Fruit fly (Drosophila melanogaster) whole organism, embryonic: Measurements from ENCODE around the gene CG14720.

Source experiments
- B-H1 ChIP-seq: fragments of 200-800 bp; sonication (Bioruptor generic); IDR thresholded peaks from 3 replicates; pipeline ENCODE4 v1.3.6; 2022; ENCODE audit warnings: missing biosample characterization, missing genetic modification characterization
- Bgb ChIP-seq: fragments of 200-800 bp; sonication (Bioruptor generic); IDR thresholded peaks from 2 replicates; pipeline ENCODE4 v1.3.6; 2022; ENCODE audit warnings: missing biosample characterization, missing genetic modification characterization; ENCODE audit not compliant: partially characterized antibody
- CG10565 ChIP-seq: fragments of 200-800 bp; sonication (Bioruptor generic); optimal IDR thresholded peaks from 3 replicates; lab custom pipeline; 2016; ENCODE audit warnings: missing biosample characterization, mild to moderate bottlenecking, missing genetic modification characterization
- CG10654 ChIP-seq: fragments of 200-800 bp; sonication (Bioruptor generic); optimal IDR thresholded peaks from 2 replicates; lab custom pipeline; 2016; ENCODE audit warnings: missing biosample characterization, missing genetic modification characterization
- CG12155 ChIP-seq: fragments of 200-800 bp; sonication (Bioruptor generic); optimal IDR thresholded peaks from 3 replicates; lab custom pipeline; 2016; ENCODE audit warnings: missing biosample characterization, missing genetic modification characterization
- CG12391 ChIP-seq: fragments of 200-800 bp; sonication (Bioruptor generic); optimal IDR thresholded peaks from 3 replicates; lab custom pipeline; 2018; ENCODE audit warnings: missing biosample characterization, mild to moderate bottlenecking, missing genetic modification characterization, moderate library complexity
- CG14050 ChIP-seq: fragments of 200-800 bp; sonication (Bioruptor generic); IDR thresholded peaks from 3 replicates; pipeline ENCODE4 v1.3.6; 2022; ENCODE audit warnings: missing biosample characterization, missing genetic modification characterization
- CG14710 ChIP-seq: fragments of 200-800 bp; sonication (Bioruptor generic); optimal IDR thresholded peaks from 3 replicates; lab custom pipeline; 2019; ENCODE audit warnings: missing biosample characterization, mild to moderate bottlenecking, missing genetic modification characterization, moderate library complexity
- CG15269 ChIP-seq: fragments of 200-800 bp; sonication (Bioruptor generic); optimal IDR thresholded peaks from 2 replicates; lab custom pipeline; 2018; ENCODE audit warnings: missing biosample characterization, mild to moderate bottlenecking, missing genetic modification characterization, moderate library complexity
- CG1647 ChIP-seq: fragments of 200-800 bp; sonication (Bioruptor generic); optimal IDR thresholded peaks from 3 replicates; lab custom pipeline; 2016; ENCODE audit warnings: missing biosample characterization, missing genetic modification characterization
- CG18011 ChIP-seq: fragments of 200-800 bp; sonication (Bioruptor generic); optimal IDR thresholded peaks from 2 replicates; lab custom pipeline; 2017; ENCODE audit warnings: missing biosample characterization, missing genetic modification characterization, mild to moderate bottlenecking, moderate library complexity, missing genotype
- CG2116 ChIP-seq: fragments of 200-800 bp; sonication (Bioruptor generic); optimal IDR thresholded peaks from 3 replicates; lab custom pipeline; 2018; ENCODE audit warnings: missing biosample characterization, mild to moderate bottlenecking, missing genetic modification characterization
- CG34224 ChIP-seq: fragments of 200-800 bp; sonication (Bioruptor generic); IDR thresholded peaks from 3 replicates; pipeline ENCODE4 v1.3.6; 2022; ENCODE audit warnings: missing biosample characterization, missing genetic modification characterization; ENCODE audit not compliant: partially characterized antibody
- CG3838 ChIP-seq: fragments of 200-800 bp; sonication (Bioruptor generic); optimal IDR thresholded peaks from 3 replicates; lab custom pipeline; 2016; ENCODE audit warnings: missing biosample characterization, missing genetic modification characterization
- CG3847 ChIP-seq: fragments of 200-800 bp; sonication (Bioruptor generic); IDR thresholded peaks from 2 replicates; pipeline ENCODE4 v1.3.6; 2022; ENCODE audit warnings: missing biosample characterization, missing genetic modification characterization
- CG4360 ChIP-seq: fragments of 200-800 bp; sonication (Bioruptor generic); IDR thresholded peaks from 2 replicates; pipeline ENCODE4 v1.3.6; 2022; ENCODE audit warnings: missing biosample characterization, missing genetic modification characterization
- CG4404 ChIP-seq: fragments of 200-800 bp; sonication (Bioruptor generic); IDR thresholded peaks from 2 replicates; pipeline ENCODE4 v1.3.6; 2022; ENCODE audit warnings: missing biosample characterization, missing genetic modification characterization
- CG5245 ChIP-seq: fragments of 200-800 bp; sonication (Bioruptor generic); optimal IDR thresholded peaks from 3 replicates; lab custom pipeline; 2016; ENCODE audit warnings: missing biosample characterization, missing genetic modification characterization
- CG6689 ChIP-seq: fragments of 200-800 bp; sonication (Bioruptor generic); IDR thresholded peaks from 2 replicates; pipeline ENCODE4 v1.3.6; 2022; ENCODE audit warnings: missing biosample characterization, missing genetic modification characterization
- CG6813 ChIP-seq: fragments of 200-800 bp; sonication (Bioruptor generic); optimal IDR thresholded peaks from 2 replicates; lab custom pipeline; 2017; ENCODE audit warnings: missing biosample characterization, missing genetic modification characterization, mild to moderate bottlenecking, moderate library complexity, missing genetic modification reagents
- CG7357 ChIP-seq: fragments of 200-800 bp; sonication (Bioruptor generic); IDR thresholded peaks from 3 replicates; pipeline ENCODE4 v1.3.6; 2022; ENCODE audit warnings: missing biosample characterization, missing genetic modification characterization
- CG7745 ChIP-seq: fragments of 200-800 bp; sonication (Bioruptor generic); optimal IDR thresholded peaks from 2 replicates; lab custom pipeline; 2018; ENCODE audit warnings: missing biosample characterization, mild to moderate bottlenecking, missing genetic modification characterization, moderate library complexity
- CG9797 ChIP-seq: fragments of 200-800 bp; sonication (Bioruptor generic); optimal IDR thresholded peaks from 3 replicates; lab custom pipeline; 2018; ENCODE audit warnings: missing biosample characterization, mild to moderate bottlenecking, missing genetic modification characterization
- CG9932 ChIP-seq: fragments of 200-800 bp; sonication (Bioruptor generic); IDR thresholded peaks from 2 replicates; pipeline ENCODE4 v1.3.6; 2022; ENCODE audit warnings: missing biosample characterization, missing genetic modification characterization
- CHES-1-like ChIP-seq: fragments of 200-800 bp; sonication (Bioruptor generic); optimal IDR thresholded peaks from 2 replicates; lab custom pipeline; 2016; ENCODE audit warnings: missing biosample characterization, missing genetic modification characterization
- Camta ChIP-seq: fragments of 200-800 bp; sonication (Bioruptor generic); optimal IDR thresholded peaks from 2 replicates; lab custom pipeline; 2016; ENCODE audit warnings: missing biosample characterization, missing genetic modification characterization
- CrebB ChIP-seq: fragments of 200-800 bp; sonication (Bioruptor generic); optimal IDR thresholded peaks from 3 replicates; lab custom pipeline; 2018; ENCODE audit warnings: missing biosample characterization, mild to moderate bottlenecking, missing genetic modification characterization
- HLH4C ChIP-seq: fragments of 200-800 bp; sonication (Bioruptor generic); IDR thresholded peaks from 3 replicates; pipeline ENCODE4 v1.3.6; 2022; ENCODE audit warnings: missing biosample characterization, missing genetic modification characterization; ENCODE audit not compliant: partially characterized antibody
- HmgD ChIP-seq: fragments of 200-800 bp; sonication (Bioruptor generic); optimal IDR thresholded peaks from 3 replicates; lab custom pipeline; 2016; ENCODE audit warnings: missing biosample characterization, missing genetic modification characterization
- Max ChIP-seq: fragments of 200-800 bp; sonication (Bioruptor generic); optimal IDR thresholded peaks from 2 replicates; lab custom pipeline; 2016; ENCODE audit warnings: missing biosample characterization, mild to moderate bottlenecking, missing genetic modification characterization
- Ravus ChIP-seq: fragments of 200-800 bp; sonication (Bioruptor generic); IDR thresholded peaks from 2 replicates; pipeline ENCODE4 v1.3.6; 2022; ENCODE audit warnings: missing biosample characterization, missing genetic modification characterization
- Rx ChIP-seq: fragments of 200-800 bp; sonication (Bioruptor generic); IDR thresholded peaks from 2 replicates; pipeline ENCODE4 v1.3.6; 2022; ENCODE audit warnings: missing biosample characterization, missing genetic modification characterization
- az2 ChIP-seq: fragments of 200-800 bp; sonication (Bioruptor generic); optimal IDR thresholded peaks from 3 replicates; lab custom pipeline; 2016; ENCODE audit warnings: missing biosample characterization, missing genetic modification characterization
- bbx ChIP-seq: fragments of 200-800 bp; sonication (Bioruptor generic); IDR thresholded peaks from 2 replicates; pipeline ENCODE4 v1.3.6; 2022; ENCODE audit warnings: missing biosample characterization, missing genetic modification characterization; ENCODE audit not compliant: partially characterized antibody
- crc ChIP-seq: fragments of 200-800 bp; sonication (Bioruptor generic); optimal IDR thresholded peaks from 2 replicates; lab custom pipeline; 2016; ENCODE audit warnings: missing biosample characterization, missing genetic modification characterization
- crp ChIP-seq, 2 experiments: fragments of 200-800 bp; sonication (Bioruptor generic); optimal IDR thresholded peaks; 2 replicates in 1 of 2; 3 replicates in 1 of 2; lab custom pipeline; 2017; ENCODE audit warnings: missing biosample characterization in 2 of 2, missing genetic modification characterization in 2 of 2, mild to moderate bottlenecking in 1 of 2, moderate library complexity in 1 of 2
- dimm ChIP-seq: fragments of 200-800 bp; sonication (Bioruptor generic); IDR thresholded peaks from 2 replicates; pipeline ENCODE4 v1.3.6; 2022; ENCODE audit warnings: missing biosample characterization, missing genetic modification characterization
- eve ChIP-seq, 2 experiments: fragments of >200 bp; optimal IDR thresholded peaks; 2 replicates each; lab custom pipeline; 2017; ENCODE audit warnings: missing biosample characterization in 2 of 2, missing genetic modification characterization in 2 of 2
- fd96Cb ChIP-seq: fragments of 200-800 bp; sonication (Bioruptor generic); optimal IDR thresholded peaks from 2 replicates; lab custom pipeline; 2018; ENCODE audit warnings: missing biosample characterization, mild to moderate bottlenecking, missing genetic modification characterization, moderate library complexity
- h ChIP-seq: fragments of >200 bp; optimal IDR thresholded peaks from 2 replicates; lab custom pipeline; 2017
- kay ChIP-seq: fragments of 200-800 bp; sonication (Bioruptor generic); optimal IDR thresholded peaks from 2 replicates; lab custom pipeline; 2016; ENCODE audit warnings: missing biosample characterization, missing genetic modification characterization
- knrl ChIP-seq: fragments of 200-800 bp; sonication (Bioruptor generic); IDR thresholded peaks from 3 replicates; pipeline ENCODE4 v1.3.6; 2022; ENCODE audit warnings: missing biosample characterization, missing genetic modification characterization; ENCODE audit not compliant: partially characterized antibody
- lola ChIP-seq, 3 experiments: fragments of >200 bp in 2 of 3; fragments of 200-800 bp in 1 of 3; sonication (Bioruptor generic) in 1 of 3; optimal IDR thresholded peaks; 2 replicates each; lab custom pipeline; 2017 to 2019; ENCODE audit warnings: missing biosample characterization in 3 of 3, missing genetic modification characterization in 3 of 3, mild to moderate bottlenecking in 1 of 3, moderate library complexity in 1 of 3
- nerfin-1 ChIP-seq: fragments of 200-800 bp; sonication (Bioruptor generic); optimal IDR thresholded peaks from 3 replicates; lab custom pipeline; 2019; ENCODE audit warnings: missing biosample characterization, mild to moderate bottlenecking, missing genetic modification characterization, moderate library complexity
- pan ChIP-seq, 4 experiments: fragments of >200 bp in 3 of 4; fragments of 200-800 bp in 1 of 4; sonication (Bioruptor generic) in 1 of 4; optimal IDR thresholded peaks in 3 of 4; IDR thresholded peaks in 1 of 4; 2 replicates each; pipeline versions ENCODE4 v1.3.6 to Lab custom; 2017 to 2022; ENCODE audit warnings: missing biosample characterization in 2 of 4, missing genetic modification characterization in 2 of 4, mixed read lengths in 1 of 4
- pita ChIP-seq: fragments of 200-800 bp; sonication (Bioruptor generic); optimal IDR thresholded peaks from 2 replicates; lab custom pipeline; 2017; ENCODE audit warnings: missing biosample characterization, mild to moderate bottlenecking, missing genetic modification characterization
- scrt ChIP-seq: fragments of 200-800 bp; sonication (Bioruptor generic); optimal IDR thresholded peaks from 2 replicates; lab custom pipeline; 2018; ENCODE audit warnings: missing biosample characterization, mild to moderate bottlenecking, missing genetic modification characterization, moderate library complexity
- sna ChIP-seq: fragments of 200-800 bp; sonication (Bioruptor generic); IDR thresholded peaks from 2 replicates; pipeline ENCODE4 v1.3.6; 2022; ENCODE audit warnings: missing biosample characterization, missing genetic modification characterization; ENCODE audit not compliant: partially characterized antibody
- sob ChIP-seq: fragments of 200-800 bp; sonication (Bioruptor generic); IDR thresholded peaks from 2 replicates; pipeline ENCODE4 v1.3.6; 2022; ENCODE audit warnings: missing biosample characterization, missing genetic modification characterization
- wor ChIP-seq: fragments of 200-800 bp; sonication (Bioruptor generic); IDR thresholded peaks from 2 replicates; pipeline ENCODE4 v1.3.6; 2022; ENCODE audit warnings: missing biosample characterization, missing genetic modification characterization

CG14720 gene

DNA sequence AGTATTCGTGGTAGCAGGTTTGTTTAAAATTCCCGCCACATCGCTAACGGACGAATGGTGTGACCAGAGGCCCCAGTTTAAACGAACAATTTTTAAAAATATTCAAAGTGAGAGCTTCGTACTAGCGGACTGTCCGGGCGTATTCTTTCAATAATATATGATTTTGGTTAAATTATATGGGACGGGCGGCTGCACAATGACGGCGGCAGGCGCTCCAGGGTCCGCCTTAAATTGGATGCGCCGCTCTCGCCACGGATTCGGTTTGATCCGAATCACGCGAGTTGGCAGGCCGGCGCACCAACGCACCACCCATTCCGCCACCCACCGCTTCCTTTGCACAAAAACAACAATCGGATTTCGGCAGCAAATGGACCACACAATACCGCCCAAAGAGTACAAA lies 23.9 kb downstream of the CG14720 start, which contains the start of gene CG14721 (continued):
- TF ChIP-seq CG6689 (GFP tag; lab: Robert Waterston, UW) (no peak), nerfin-1 (tag; lab: Kevin White, UChicago) (no peak), crc (no peak), CG34224 (peak; percentile 52; the same call in 2 of the 3 replicates), B-H1 (GFP tag; lab: Robert Waterston, UW) (no peak), Camta (GFP tag; lab: Kevin White, UChicago) (no peak), Max (GFP tag; lab: Kevin White, UChicago) (peak; percentile 68), CG15269 (tag; lab: Kevin White, UChicago) (no peak), eve (GFP tag; optimal IDR thresholded peaks at IDR 0.05; lab: Kevin White, UChicago) (no peak), wor (no peak), Rx (peak; percentile 21; the same call in 1 of the 2 replicates), scrt (GFP tag; lab: Kevin White, UChicago) (no peak), CHES-1-like (GFP tag; lab: Kevin White, UChicago) (peak; percentile 15), CG5245 (no peak), CG6813 (no peak), CG12155 (peak; percentile 62), kay (GFP tag; lab: Kevin White, UChicago) (no peak), lola (GFP tag; optimal IDR thresholded peaks at IDR 0.05; lab: Kevin White, UChicago) (no peak), HLH4C (GFP tag; lab: Robert Waterston, UW) (peak; percentile 37; the same call in 1 of the 3 replicates), CG10565 (GFP tag; lab: Kevin White, UChicago) (no peak), CG9932 (GFP tag; lab: Robert Waterston, UW) (peak; percentile 33; the same call in 1 of the 2 replicates), pita (no peak), knrl (GFP tag; lab: Robert Waterston, UW) (peak; percentile 56), dimm (GFP tag; lab: Robert Waterston, UW) (no peak), CrebB (tag; lab: Kevin White, UChicago) (no peak), sob (GFP tag; lab: Robert Waterston, UW) (no peak), az2 (GFP tag; lab: Kevin White, UChicago) (peak; percentile 19), CG2116 (peak; percentile 68), CG10654 (GFP tag; lab: Kevin White, UChicago) (no peak), CG14710 (tag; lab: Kevin White, UChicago) (peak; percentile 58), CG14050 (GFP tag; lab: Robert Waterston, UW) (no peak), CG1647 (GFP tag; lab: Kevin White, UChicago) (peak; percentile 28), crp (GFP tag; optimal IDR thresholded peaks at IDR 0.05; lab: Kevin White, UChicago) (peak in 1 of 2 experiments; percentile 52), CG7745 (no peak), bbx (peak; percentile 22; the same call in 1 of the 2 replicates), h (lab: Kevin White, UChicago) (no peak), CG4360 (GFP tag; lab: Robert Waterston, UW) (no peak), Bgb (GFP tag; lab: Robert Waterston, UW) (peak; percentile 36; the same call in 1 of the 2 replicates), sna (GFP tag; lab: Robert Waterston, UW) (no peak), CG9797 (GFP tag; lab: Kevin White, UChicago) (peak; percentile 91), CG3847 (peak; percentile 66), CG4404 (no peak), CG12391 (tag; lab: Kevin White, UChicago) (peak; percentile 25), fd96Cb (tag; lab: Kevin White, UChicago) (no peak), CG18011 (no peak), CG7357 (GFP tag; lab: Robert Waterston, UW) (no peak), CG3838 (no peak), HmgD (GFP tag; lab: Kevin White, UChicago) (peak; percentile 71), Ravus (GFP tag; lab: Robert Waterston, UW) (no peak), pan (optimal IDR thresholded peaks at IDR 0.05; lab: Kevin White, UChicago) (no peak), pan (GFP tag; optimal IDR thresholded peaks at IDR 0.05 in 1 of 2, IDR thresholded peaks at IDR 0.05 in 1 of 2) (no peak)
